Fruit fly (Drosophila melanogaster): Measurements from ENCODE around the gene Brd.

DNA sequence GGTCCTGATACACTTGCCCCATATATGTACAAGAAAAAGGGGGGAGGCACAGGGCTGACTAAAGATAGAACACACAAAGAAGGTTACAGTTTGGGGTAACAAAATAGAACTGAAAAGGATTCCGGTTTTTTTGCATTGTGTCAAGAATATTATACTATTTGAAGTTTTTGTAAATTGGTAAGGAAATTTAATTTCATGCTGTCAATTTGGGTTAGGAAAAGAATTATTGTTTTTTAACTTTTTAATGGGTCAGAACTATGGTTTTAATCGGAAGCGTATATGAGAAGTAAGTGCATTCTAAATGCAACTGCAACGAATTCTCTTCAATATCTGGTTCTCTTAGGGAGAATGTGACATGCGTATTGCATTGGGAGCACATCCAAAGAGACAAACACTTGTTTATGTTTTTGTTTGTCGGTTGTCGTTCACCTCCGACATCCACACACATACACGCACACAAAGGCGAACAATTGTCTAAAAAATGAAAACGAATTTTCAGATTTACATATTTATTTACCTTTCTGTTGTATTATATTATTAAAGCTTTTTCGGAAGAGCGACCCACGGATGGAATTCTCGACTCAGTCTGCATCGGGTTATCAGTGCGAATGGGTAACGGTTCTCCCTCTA, 12.2 kb downstream of the Brd start, which contains the start of gene mnd:
- TF ChIP-seq Jra (GFP tag; optimal IDR thresholded peaks at IDR 0.05), result no peak
- no peak for TF ChIP-seq pan (optimal IDR thresholded peaks at IDR 0.05)
- TF ChIP-seq h (GFP tag; optimal IDR thresholded peaks at IDR 0.05), result peak; percentile 44
- TF ChIP-seq OdsH (GFP tag; optimal IDR thresholded peaks at IDR 0.05), result no peak
- TF ChIP-seq Vsx2 (GFP tag; optimal IDR thresholded peaks at IDR 0.05; ENCODE audit: partially characterized antibody), result no peak
- peak; percentile 13 for TF ChIP-seq ey (GFP tag; optimal IDR thresholded peaks at IDR 0.05)
- peak; percentile 2 for TF ChIP-seq fru (GFP tag; optimal IDR thresholded peaks at IDR 0.05)
- no peak for TF ChIP-seq br (GFP tag; optimal IDR thresholded peaks at IDR 0.05)
